Fruit fly (Drosophila melanogaster) whole organism: ENCODE data around the gene Reg-2.

Source experiments
- psq ChIP-seq: fragments of >200 bp; optimal IDR thresholded peaks from 2 replicates; lab custom pipeline; 2017
- usp ChIP-seq: fragments of >200 bp; optimal IDR thresholded peaks from 2 replicates; lab custom pipeline; 2017; ENCODE audit warnings: missing biosample characterization, missing genetic modification characterization, mixed read lengths

dm6 chr3L:618347-619272 is 12.2 kb upstream of the Reg-2 start:
- TF ChIP-seq psq (no peak), usp (GFP tag; lab: Kevin White, UChicago) (no peak)
